Worm (Caenorhabditis elegans): ENCODE measurements around the gene lmbr-1.

ce11 chrIII:8370188-8370587 is 1.9 kb upstream of the lmbr-1 start:
- no peak for TF ChIP-seq jun-1 (tag; optimal IDR thresholded peaks at IDR 0.05)
- TF ChIP-seq zip-2 (tag; optimal IDR thresholded peaks at IDR 0.05), result no peak
- no peak for TF ChIP-seq mxl-2 (GFP tag; conservative IDR thresholded peaks at IDR 0.05)
- TF ChIP-seq ama-1 (optimal IDR thresholded peaks at IDR 0.05), result no peak
- TF ChIP-seq lin-13 (GFP tag; optimal IDR thresholded peaks at IDR 0.05), result no peak
- TF ChIP-seq ceh-44 (GFP tag; IDR thresholded peaks at IDR 0.05), result no peak
- no peak for TF ChIP-seq cey-2 (tag; optimal IDR thresholded peaks at IDR 0.05; ENCODE audit: borderline replicate concordance, insufficient read depth)
- no peak for TF ChIP-seq ces-1 (GFP tag; optimal IDR thresholded peaks at IDR 0.05)
- no peak for TF ChIP-seq vab-7 (GFP tag; IDR thresholded peaks at IDR 0.05)
- no peak for TF ChIP-seq egl-27 (tag; optimal IDR thresholded peaks at IDR 0.05)
- TF ChIP-seq fkh-10 (GFP tag; optimal IDR thresholded peaks at IDR 0.05), result no peak
- no peak for TF ChIP-seq unc-39 (tag; optimal IDR thresholded peaks at IDR 0.05)
